Worm (Caenorhabditis elegans): ENCODE data around the gene zip-5.
A peak's percentile ranks its signal among the peaks of the same experiment; 100 is the strongest.

The zip-5 gene

ce11 chrV:13312210-13312676 is 47.9 kb downstream of the zip-5 start, which contains the start of gene nasp-2 (continued):
- TF ChIP-seq F23B12.7 (tag; optimal IDR thresholded peaks at IDR 0.05; ENCODE audit: insufficient read depth), result peak; percentile 43
- TF ChIP-seq B0035.1 (tag; optimal IDR thresholded peaks at IDR 0.05), result no peak
- no peak for TF ChIP-seq dpff-1 (tag; optimal IDR thresholded peaks at IDR 0.05)
- TF ChIP-seq snpc-4 (GFP tag; optimal IDR thresholded peaks at IDR 0.05), result peak; percentile 52
- TF ChIP-seq snpc-4 (tag; optimal IDR thresholded peaks at IDR 0.05), result peak in 3 of 4 experiments; percentile 44 to 64 (median 63)
- TF ChIP-seq tbp1 (GFP tag; optimal IDR thresholded peaks at IDR 0.05), result peak; percentile 73
- peak; percentile 95 for TF ChIP-seq B0019.2 (GFP tag; conservative IDR thresholded peaks at IDR 0.05)
- TF ChIP-seq snpc-1.3 (tag; optimal IDR thresholded peaks at IDR 0.05; ENCODE audit: insufficient read depth), result peak; percentile 80
- TF ChIP-seq athp-1 (tag; optimal IDR thresholded peaks at IDR 0.05), result peak; percentile 87
- peak; percentile 89 for TF ChIP-seq attf-6 (GFP tag; IDR thresholded peaks at IDR 0.05)
- TF ChIP-seq hrde-1 (tag; optimal IDR thresholded peaks at IDR 0.05; ENCODE audit: borderline replicate concordance), result peak; percentile 52
- no peak for TF ChIP-seq aptf-3 (GFP tag; IDR thresholded peaks at IDR 0.05)
- peak; percentile 91 for TF ChIP-seq ztf-25 (GFP tag; IDR thresholded peaks at IDR 0.05)
- TF ChIP-seq nhr-179 (tag; optimal IDR thresholded peaks at IDR 0.05), result no peak

- TF ChIP-seq ztf-28 (GFP tag; IDR thresholded peaks at IDR 0.05), result 0 out of 2 replicates have a peak, but pooled peaks have one; percentile 35
- TF ChIP-seq lin-54 (GFP tag; optimal IDR thresholded peaks at IDR 0.05), result peak; percentile 71
- TF ChIP-seq rpc-1 (optimal IDR thresholded peaks at IDR 0.05), result no peak
- TF ChIP-seq rpc-1 (tag; optimal IDR thresholded peaks at IDR 0.05), result no peak
- no peak for TF ChIP-seq snpc-1.1 (tag; optimal IDR thresholded peaks at IDR 0.05; ENCODE audit: insufficient read depth)
- no peak for TF ChIP-seq nfyb-1 (GFP tag; IDR thresholded peaks at IDR 0.05)
- TF ChIP-seq lsl-1 (GFP tag; optimal IDR thresholded peaks at IDR 0.05), result peak; percentile 70
- TF ChIP-seq madf-10 (tag; optimal IDR thresholded peaks at IDR 0.05), result peak; percentile 34
- TF ChIP-seq athp-1 (tag; optimal IDR thresholded peaks at IDR 0.05), result peak; percentile 30
- TF ChIP-seq atf-7 (tag; optimal IDR thresholded peaks at IDR 0.05), result no peak
- TF ChIP-seq dox-1 (GFP tag; IDR thresholded peaks at IDR 0.05), result peak; percentile 60; the same call in 1 of the 2 replicates
- peak in 1 of 3 experiments; percentile 72 for TF ChIP-seq lin-35 (GFP tag; optimal IDR thresholded peaks at IDR 0.05)
- peak; percentile 48; the same call in 1 of the 2 replicates for TF ChIP-seq D2030.7 (GFP tag; IDR thresholded peaks at IDR 0.05)
- TF ChIP-seq snpc-1.3 (tag; optimal IDR thresholded peaks at IDR 0.05; ENCODE audit: insufficient read depth), result no peak
- TF ChIP-seq nhr-80 (tag; optimal IDR thresholded peaks at IDR 0.05), result no peak
- peak; percentile 41 for TF ChIP-seq attf-5 (GFP tag; optimal IDR thresholded peaks at IDR 0.05)
- no peak for TF ChIP-seq C17E4.6 (GFP tag; IDR thresholded peaks at IDR 0.05)
- peak; percentile 44 for TF ChIP-seq K12H6.12 (tag; optimal IDR thresholded peaks at IDR 0.05)
- TF ChIP-seq T26A5.8 (tag; optimal IDR thresholded peaks at IDR 0.05), result no peak
- TF ChIP-seq efl-1 (GFP tag; optimal IDR thresholded peaks at IDR 0.05), result peak; percentile 11
- TF ChIP-seq F33H1.4 (GFP tag; IDR thresholded peaks at IDR 0.05), result peak; percentile 64
- peak; percentile 46 for TF ChIP-seq ccch-3 (GFP tag; optimal IDR thresholded peaks at IDR 0.05)
- TF ChIP-seq nhr-90 (tag; optimal IDR thresholded peaks at IDR 0.05), result no peak
- TF ChIP-seq unc-130 (GFP tag; optimal IDR thresholded peaks at IDR 0.05), result peak; percentile 70
- peak; percentile 27; the same call in 1 of the 2 replicates for TF ChIP-seq madf-8 (GFP tag; conservative IDR thresholded peaks at IDR 0.05)
- peak; percentile 65 for TF ChIP-seq lin-40 (tag; optimal IDR thresholded peaks at IDR 0.05)
- no peak for TF ChIP-seq snpc-4 (GFP tag; optimal IDR thresholded peaks at IDR 0.05)
- TF ChIP-seq snpc-4 (tag; optimal IDR thresholded peaks at IDR 0.05), result peak in 2 of 4 experiments; percentile 31 to 45
- TF ChIP-seq zim-3 (tag; optimal IDR thresholded peaks at IDR 0.05), result no peak
- TF ChIP-seq Y53F4B.3 (GFP tag; IDR thresholded peaks at IDR 0.05), result no peak
- no peak for TF ChIP-seq egrh-3 (GFP tag; IDR thresholded peaks at IDR 0.05)
- 0 out of 2 replicates have a peak, but pooled peaks have one; percentile 33 for TF ChIP-seq madf-3 (GFP tag; IDR thresholded peaks at IDR 0.05)
- TF ChIP-seq dpl-1 (GFP tag; optimal IDR thresholded peaks at IDR 0.05), result peak; percentile 40
- no peak for TF ChIP-seq ceh-40 (GFP tag; IDR thresholded peaks at IDR 0.05)
- TF ChIP-seq ceh-27 (GFP tag; optimal IDR thresholded peaks at IDR 0.05), result peak; percentile 82
- TF ChIP-seq ceh-91 (GFP tag; IDR thresholded peaks at IDR 0.05), result peak; percentile 47; the same call in 1 of the 2 replicates
- TF ChIP-seq attf-6 (GFP tag; IDR thresholded peaks at IDR 0.05), result no peak
Observed at ce11 chrV:13313045-13313623, 48.8 kb downstream of the zip-5 start, which contains the start of gene C50B6.3. TSS of gene C50B6.3 (plus strand) at chrV:13313573.

All from whole organism, young adult.